Fruit fly (Drosophila melanogaster): ENCODE measurements around the gene CG34263.
A peak's percentile ranks its signal among the peaks of the same experiment; 100 is the strongest.

dm6 chr3L:282276-282675, 16.6 kb upstream of the CG34263 start:
- TF ChIP-seq esn (GFP tag; optimal IDR thresholded peaks at IDR 0.05) (no peak), CG16779 (tag; optimal IDR thresholded peaks at IDR 0.05) (no peak), CG32006 (GFP tag; optimal IDR thresholded peaks at IDR 0.05) (no peak), CG31627 (GFP tag; optimal IDR thresholded peaks at IDR 0.05) (no peak), CG8632 (GFP tag; optimal IDR thresholded peaks at IDR 0.05) (no peak), CG6163 (GFP tag; IDR thresholded peaks at IDR 0.05) (peak; percentile 68; the same call in 2 of the 3 replicates), CG6808 (GFP tag; optimal IDR thresholded peaks at IDR 0.05) (no peak), pdm3 (GFP tag; optimal IDR thresholded peaks at IDR 0.05) (no peak)

Data from whole organism, prepupa.